Worm (Caenorhabditis elegans) whole organism, L4 larva: ENCODE results near the gene glb-5.

Experiments used
- D1046.2 ChIP-seq: fragments of 200-800 bp; sonication (Bioruptor generic); IDR thresholded peaks from 2 replicates; pipeline ENCODE4 v1.3.6; 2022; ENCODE audit warnings: missing genetic modification characterization, missing compliant biosample characterization
- R02D3.7 ChIP-seq: fragments of 150-350 bp; sonication (generic microtip); optimal IDR thresholded peaks from 3 replicates; lab custom pipeline; 2014; ENCODE audit warnings: missing biosample characterization, missing genetic modification characterization
- Y105C5A.15 ChIP-seq: fragments of 200-800 bp; sonication (Bioruptor generic); IDR thresholded peaks from 2 replicates; pipeline ENCODE4 v1.3.6; 2022; ENCODE audit warnings: missing genetic modification characterization, missing compliant biosample characterization
- fkh-10 ChIP-seq: fragments of 150-350 bp; optimal IDR thresholded peaks from 2 replicates; lab custom pipeline; 2014; ENCODE audit warnings: missing biosample characterization, missing genetic modification reagents, missing genetic modification characterization
- lin-13 ChIP-seq: fragments of 150-350 bp; optimal IDR thresholded peaks from 2 replicates; lab custom pipeline; 2014; ENCODE audit warnings: missing biosample characterization, missing genetic modification reagents, missing genetic modification characterization
- lin-38 ChIP-seq: fragments of 200-800 bp; sonication (Bioruptor generic); IDR thresholded peaks from 2 replicates; pipeline ENCODE4 v1.3.6; 2022; ENCODE audit warnings: missing genetic modification reagents, missing genetic modification characterization, missing compliant biosample characterization
- nhr-237 ChIP-seq: sonication (generic microtip); optimal IDR thresholded peaks from 2 replicates; lab custom pipeline; 2017; ENCODE audit warnings: missing biosample characterization, missing genetic modification characterization
- nhr-76 ChIP-seq: fragments of 150-350 bp; optimal IDR thresholded peaks from 2 replicates; lab custom pipeline; 2014; ENCODE audit warnings: missing biosample characterization, missing genetic modification characterization
- snpc-4 ChIP-seq: fragments of 150-350 bp; optimal IDR thresholded peaks from 2 replicates; lab custom pipeline; 2014; ENCODE audit warnings: missing biosample characterization, missing genetic modification characterization
- unc-130 ChIP-seq: sonication (generic microtip); optimal IDR thresholded peaks from 2 replicates; lab custom pipeline; 2016; ENCODE audit warnings: missing genetic modification reagents, missing genetic modification characterization, missing compliant biosample characterization
- unc-62 ChIP-seq, 3 experiments: fragments of 150-350 bp in 1 of 3; sonication (generic microtip); optimal IDR thresholded peaks in 2 of 3; peaks in 1 of 3; 1 replicate in 1 of 3; 2 replicates in 2 of 3; lab custom pipeline; 2014 to 2017; ENCODE audit warnings: missing biosample characterization in 3 of 3, missing genetic modification characterization in 3 of 3, missing genetic modification reagents in 3 of 3, missing genotype in 1 of 3
- ztf-11 ChIP-seq: fragments of 150-350 bp; optimal IDR thresholded peaks from 2 replicates; lab custom pipeline; 2014; ENCODE audit warnings: missing biosample characterization, missing genetic modification characterization

ce11 chrV:5533755-5534154 is 24.9 kb upstream of the glb-5 start, which contains the start of gene grl-1:
- TF ChIP-seq R02D3.7 (no peak), unc-62 (GFP tag; optimal IDR thresholded peaks at IDR 0.05 in 1 of 2; lab: Kevin White, UChicago) (no peak), unc-62 (tag; optimal IDR thresholded peaks at IDR 0.05; lab: Kevin White, UChicago) (no peak), Y105C5A.15 (GFP tag; lab: Robert Waterston, UW) (no peak), D1046.2 (no peak), lin-13 (GFP tag; lab: Kevin White, UChicago) (no peak), unc-130 (GFP tag; lab: Kevin White, UChicago) (no peak), fkh-10 (GFP tag; lab: Kevin White, UChicago) (no peak), lin-38 (GFP tag; lab: Robert Waterston, UW) (no peak), snpc-4 (tag; lab: Kevin White, UChicago) (no peak), nhr-237 (tag; lab: Kevin White, UChicago) (no peak), ztf-11 (no peak), nhr-76 (no peak)
